Worm (Caenorhabditis elegans): ENCODE measurements around the gene Y82E9BL.12.
"Not testable (repeated sequence)": the region's sequence is repeated elsewhere in the genome, so short reads cannot be mapped to it uniquely, and the experiment has no call there.

ce11 chrIII:1263692-1264091, 45.3 kb upstream of the Y82E9BL.12 start, which contains the start of gene srz-9:
- TF ChIP-seq unc-55 (GFP tag; optimal IDR thresholded peaks at IDR 0.05); unc-62 (GFP tag; optimal IDR thresholded peaks at IDR 0.05); aly-2 (tag; optimal IDR thresholded peaks at IDR 0.05); snpc-4 (tag; optimal IDR thresholded peaks at IDR 0.05); ztf-11 (tag; optimal IDR thresholded peaks at IDR 0.05); elt-3 (tag; optimal IDR thresholded peaks at IDR 0.05): not testable (repeated sequence)
